Fruit fly (Drosophila melanogaster): ENCODE measurements around the gene Cyp4d1.

Cyp4d1 gene

dm6 chrX:2123013-2123964 lies 38.7 kb downstream of the Cyp4d1 start, which contains the start of gene ph-d:
Gene ph-d, minus strand, starts transcription at chrX:2123286.
- TF ChIP-seq Dfd (GFP tag; optimal IDR thresholded peaks at IDR 0.05) (no peak), CG32264 (GFP tag; optimal IDR thresholded peaks at IDR 0.05) (no peak), Hnf4 (GFP tag; optimal IDR thresholded peaks at IDR 0.05) (peak; percentile 75), HLH106 (tag; optimal IDR thresholded peaks at IDR 0.05) (peak; percentile 23), Hr83 (GFP tag; optimal IDR thresholded peaks at IDR 0.05; ENCODE audit: poor library complexity, severe bottlenecking) (peak; percentile 69), Abd-B (GFP tag; optimal IDR thresholded peaks at IDR 0.05) (no peak), Rel (GFP tag; optimal IDR thresholded peaks at IDR 0.05) (no peak), Rel (tag; optimal IDR thresholded peaks at IDR 0.05) (peak; percentile 88), usp (GFP tag; optimal IDR thresholded peaks at IDR 0.05) (no peak), Hr78 (GFP tag; optimal IDR thresholded peaks at IDR 0.05) (no peak), CrebA (GFP tag; optimal IDR thresholded peaks at IDR 0.05; ENCODE audit: borderline replicate concordance) (no peak), Vsx2 (GFP tag; optimal IDR thresholded peaks at IDR 0.05; ENCODE audit: partially characterized antibody) (peak; percentile 68), OdsH (GFP tag; optimal IDR thresholded peaks at IDR 0.05) (peak; percentile 33), fru (GFP tag; optimal IDR thresholded peaks at IDR 0.05) (peak; percentile 34), br (GFP tag; optimal IDR thresholded peaks at IDR 0.05) (peak; percentile 65), woc (GFP tag; optimal IDR thresholded peaks at IDR 0.05) (peak; percentile 70), dmrt93B (GFP tag; optimal IDR thresholded peaks at IDR 0.05) (peak; percentile 26), Myc (optimal IDR thresholded peaks at IDR 0.05) (no peak), psq (GFP tag; optimal IDR thresholded peaks at IDR 0.05) (no peak), Dif (GFP tag; optimal IDR thresholded peaks at IDR 0.05; ENCODE audit: partially characterized antibody) (peak; percentile 90), Mio (GFP tag; optimal IDR thresholded peaks at IDR 0.05) (no peak), sv (GFP tag; optimal IDR thresholded peaks at IDR 0.05) (peak; percentile 34), N (GFP tag; optimal IDR thresholded peaks at IDR 0.05) (peak; percentile 30), CG9705 (GFP tag; optimal IDR thresholded peaks at IDR 0.05) (peak; percentile 24), dsf (GFP tag; optimal IDR thresholded peaks at IDR 0.05; ENCODE audit: borderline replicate concordance) (peak; percentile 16), sage (GFP tag; optimal IDR thresholded peaks at IDR 0.05) (peak; percentile 11), lola (GFP tag; optimal IDR thresholded peaks at IDR 0.05) (no peak), h (GFP tag; optimal IDR thresholded peaks at IDR 0.05) (peak; percentile 19), pan (optimal IDR thresholded peaks at IDR 0.05) (no peak), jim (GFP tag; optimal IDR thresholded peaks at IDR 0.05) (peak; percentile 100), Sp1 (GFP tag; optimal IDR thresholded peaks at IDR 0.05) (peak; percentile 80), foxo (GFP tag; optimal IDR thresholded peaks at IDR 0.05) (peak; percentile 19 to 64), rgr (GFP tag; optimal IDR thresholded peaks at IDR 0.05) (peak; percentile 44), tai (GFP tag; optimal IDR thresholded peaks at IDR 0.05) (peak; percentile 76), ey (GFP tag; optimal IDR thresholded peaks at IDR 0.05) (peak; percentile 36), brk (GFP tag; optimal IDR thresholded peaks at IDR 0.05) (peak; percentile 65), Jra (GFP tag; optimal IDR thresholded peaks at IDR 0.05) (peak; percentile 77), dl (GFP tag; optimal IDR thresholded peaks at IDR 0.05; ENCODE audit: insufficient read depth in 1 of 2, partially characterized antibody in 2 of 2) (peak in 1 of 2 experiments; percentile 56), GATAd (GFP tag; optimal IDR thresholded peaks at IDR 0.05) (no peak)
